Fruit fly (Drosophila melanogaster) whole organism, embryonic: ENCODE data around the gene Tsp97E.

Experiments
- Antp ChIP-seq: fragments of 200-800 bp; sonication (Bioruptor generic); optimal IDR thresholded peaks from 3 replicates; lab custom pipeline; 2016; ENCODE audit warnings: missing biosample characterization, missing genetic modification characterization
- Awh ChIP-seq: fragments of 200-800 bp; sonication (Bioruptor generic); IDR thresholded peaks from 2 replicates; pipeline ENCODE4, ENCODE4 v1.3.6; 2022; ENCODE audit warnings: missing biosample characterization, missing genetic modification characterization
- Bgb ChIP-seq: fragments of 200-800 bp; sonication (Bioruptor generic); IDR thresholded peaks from 2 replicates; pipeline ENCODE4 v1.3.6; 2022; ENCODE audit warnings: missing biosample characterization, missing genetic modification characterization; ENCODE audit not compliant: partially characterized antibody
- Bteb2 ChIP-seq: fragments of 200-800 bp; sonication (Bioruptor generic); optimal IDR thresholded peaks from 2 replicates; lab custom pipeline; 2016; ENCODE audit warnings: missing biosample characterization, missing genetic modification characterization
- C15 ChIP-seq: fragments of 200-800 bp; sonication (Bioruptor generic); IDR thresholded peaks from 3 replicates; pipeline ENCODE4 v1.3.6; 2022; ENCODE audit warnings: missing biosample characterization, missing genetic modification characterization
- CG10267 ChIP-seq: fragments of 200-800 bp; sonication (Bioruptor generic); optimal IDR thresholded peaks from 2 replicates; lab custom pipeline; 2018; ENCODE audit warnings: missing biosample characterization, mild to moderate bottlenecking, missing genetic modification characterization, moderate library complexity
- CG10274 ChIP-seq: fragments of 200-800 bp; sonication (Bioruptor generic); optimal IDR thresholded peaks from 3 replicates; lab custom pipeline; 2017; ENCODE audit warnings: missing biosample characterization, mild to moderate bottlenecking, missing genetic modification characterization
- CG11085 ChIP-seq: fragments of 200-800 bp; sonication (Bioruptor generic); IDR thresholded peaks from 2 replicates; pipeline ENCODE4 v1.3.6; 2022; ENCODE audit warnings: missing biosample characterization, missing genetic modification characterization
- CG12155 ChIP-seq: fragments of 200-800 bp; sonication (Bioruptor generic); optimal IDR thresholded peaks from 3 replicates; lab custom pipeline; 2016; ENCODE audit warnings: missing biosample characterization, missing genetic modification characterization
- CG12744 ChIP-seq: fragments of 200-800 bp; sonication (Bioruptor generic); optimal IDR thresholded peaks from 2 replicates; lab custom pipeline; 2016; ENCODE audit warnings: missing biosample characterization, missing genetic modification characterization
- CG12942 ChIP-seq: fragments of 200-800 bp; sonication (Bioruptor generic); optimal IDR thresholded peaks from 3 replicates; lab custom pipeline; 2016; ENCODE audit warnings: missing biosample characterization, missing genetic modification characterization
- CG13287 ChIP-seq: fragments of 200-800 bp; sonication (Bioruptor generic); IDR thresholded peaks from 2 replicates; pipeline ENCODE4 v1.3.6; 2022; ENCODE audit warnings: missing biosample characterization, missing genetic modification characterization; ENCODE audit not compliant: partially characterized antibody
- CG13424 ChIP-seq: fragments of 200-800 bp; sonication (Bioruptor generic); optimal IDR thresholded peaks from 2 replicates; lab custom pipeline; 2019; ENCODE audit warnings: missing biosample characterization, mild to moderate bottlenecking, missing genetic modification characterization, moderate library complexity
- CG14050 ChIP-seq: fragments of 200-800 bp; sonication (Bioruptor generic); IDR thresholded peaks from 3 replicates; pipeline ENCODE4 v1.3.6; 2022; ENCODE audit warnings: missing biosample characterization, missing genetic modification characterization
- CG15269 ChIP-seq: fragments of 200-800 bp; sonication (Bioruptor generic); optimal IDR thresholded peaks from 2 replicates; lab custom pipeline; 2018; ENCODE audit warnings: missing biosample characterization, mild to moderate bottlenecking, missing genetic modification characterization, moderate library complexity
- CG1832 ChIP-seq: fragments of 200-800 bp; sonication (Bioruptor generic); optimal IDR thresholded peaks from 2 replicates; lab custom pipeline; 2017; ENCODE audit warnings: missing biosample characterization, mild to moderate bottlenecking, missing genetic modification characterization, inconsistent platforms
- CG18599 ChIP-seq: fragments of 200-800 bp; sonication (Bioruptor generic); optimal IDR thresholded peaks from 3 replicates; lab custom pipeline; 2017; ENCODE audit warnings: missing biosample characterization, missing genetic modification characterization, mild to moderate bottlenecking, moderate library complexity, missing genetic modification reagents
- CG2199 ChIP-seq: fragments of 200-800 bp; sonication (Bioruptor generic); IDR thresholded peaks from 3 replicates; pipeline ENCODE4 v1.3.6; 2022; ENCODE audit warnings: missing biosample characterization, missing genetic modification characterization
- CG3281 ChIP-seq: fragments of 200-800 bp; sonication (Bioruptor generic); optimal IDR thresholded peaks from 3 replicates; lab custom pipeline; 2017; ENCODE audit warnings: missing biosample characterization, mild to moderate bottlenecking, missing genetic modification characterization
- CG34376 ChIP-seq: fragments of 200-800 bp; sonication (Bioruptor generic); optimal IDR thresholded peaks from 2 replicates; lab custom pipeline; 2018; ENCODE audit warnings: missing biosample characterization, mild to moderate bottlenecking, missing genetic modification characterization
- CG6175 ChIP-seq: fragments of 200-800 bp; sonication (Bioruptor generic); IDR thresholded peaks from 3 replicates; pipeline ENCODE4 v1.3.6; 2022; ENCODE audit warnings: missing biosample characterization, missing genetic modification characterization
- CG7372 ChIP-seq: fragments of 200-800 bp; sonication (Bioruptor generic); IDR thresholded peaks from 2 replicates; pipeline ENCODE4 v1.3.6; 2022; ENCODE audit warnings: missing biosample characterization, missing genetic modification characterization
- CG7745 ChIP-seq: fragments of 200-800 bp; sonication (Bioruptor generic); optimal IDR thresholded peaks from 2 replicates; lab custom pipeline; 2018; ENCODE audit warnings: missing biosample characterization, mild to moderate bottlenecking, missing genetic modification characterization, moderate library complexity
- CG8281 ChIP-seq: fragments of 200-800 bp; sonication (Bioruptor generic); optimal IDR thresholded peaks from 2 replicates; lab custom pipeline; 2018; ENCODE audit warnings: missing biosample characterization, mild to moderate bottlenecking, missing genetic modification characterization, moderate library complexity
- CG8765 ChIP-seq: fragments of 200-800 bp; sonication (Bioruptor generic); IDR thresholded peaks from 2 replicates; pipeline ENCODE4 v1.3.6; 2022; ENCODE audit warnings: missing biosample characterization, missing genetic modification characterization
- CG8944 ChIP-seq: fragments of 200-800 bp; sonication (Bioruptor generic); optimal IDR thresholded peaks from 3 replicates; lab custom pipeline; 2016; ENCODE audit warnings: missing biosample characterization, missing genetic modification characterization
- Deaf1 ChIP-seq: fragments of 200-800 bp; optimal IDR thresholded peaks from 3 replicates; lab custom pipeline; 2019; ENCODE audit warnings: missing biosample characterization, mild to moderate bottlenecking, missing genetic modification characterization, moderate library complexity
- Dek ChIP-seq: fragments of 200-800 bp; sonication (Bioruptor generic); optimal IDR thresholded peaks from 3 replicates; lab custom pipeline; 2019; ENCODE audit warnings: missing biosample characterization, mild to moderate bottlenecking, missing genetic modification characterization, moderate library complexity
- ERR ChIP-seq: fragments of 200-800 bp; sonication (Bioruptor generic); optimal IDR thresholded peaks from 2 replicates; lab custom pipeline; 2016; ENCODE audit warnings: missing biosample characterization, missing genetic modification characterization
- Ets97D ChIP-seq: fragments of 200-800 bp; sonication (Bioruptor generic); optimal IDR thresholded peaks from 3 replicates; lab custom pipeline; 2016; ENCODE audit warnings: missing biosample characterization, missing genetic modification characterization
- Fer1 ChIP-seq: fragments of 200-800 bp; sonication (Bioruptor generic); optimal IDR thresholded peaks from 2 replicates; lab custom pipeline; 2017; ENCODE audit warnings: missing biosample characterization, mild to moderate bottlenecking, missing genetic modification characterization
- HLH3B ChIP-seq: fragments of 200-800 bp; sonication (Bioruptor generic); IDR thresholded peaks from 2 replicates; pipeline ENCODE4 v1.3.6; 2022; ENCODE audit warnings: missing biosample characterization, missing genetic modification characterization
- Hr39 ChIP-seq: fragments of >200 bp; optimal IDR thresholded peaks from 2 replicates; lab custom pipeline; 2017
- Jarid2 ChIP-seq: fragments of 200-800 bp; sonication (Bioruptor generic); optimal IDR thresholded peaks from 3 replicates; lab custom pipeline; 2017; ENCODE audit warnings: mild to moderate bottlenecking, missing biosample characterization, missing genetic modification reagents, missing genetic modification characterization
- Scr ChIP-seq: fragments of 200-800 bp; sonication (Bioruptor generic); IDR thresholded peaks from 2 replicates; pipeline ENCODE4 v1.3.6; 2022; ENCODE audit warnings: missing biosample characterization, missing genetic modification characterization; ENCODE audit not compliant: partially characterized antibody
- Taf1 ChIP-seq: fragments of 200-800 bp; sonication (Bioruptor generic); IDR thresholded peaks from 2 replicates; pipeline ENCODE4 v1.3.6; 2022; ENCODE audit warnings: missing biosample characterization, missing genetic modification characterization
- az2 ChIP-seq: fragments of 200-800 bp; sonication (Bioruptor generic); optimal IDR thresholded peaks from 3 replicates; lab custom pipeline; 2016; ENCODE audit warnings: missing biosample characterization, missing genetic modification characterization
- cwo ChIP-seq: fragments of 200-800 bp; sonication (Bioruptor generic); optimal IDR thresholded peaks from 3 replicates; lab custom pipeline; 2017; ENCODE audit warnings: missing biosample characterization, missing genetic modification characterization, mild to moderate bottlenecking, moderate library complexity, missing genetic modification reagents
- da ChIP-seq: fragments of 200-800 bp; sonication (Bioruptor generic); optimal IDR thresholded peaks from 2 replicates; lab custom pipeline; 2016; ENCODE audit warnings: missing biosample characterization, missing genetic modification characterization
- danr ChIP-seq: fragments of 200-800 bp; sonication (Bioruptor generic); IDR thresholded peaks from 2 replicates; pipeline ENCODE4 v1.3.6; 2022; ENCODE audit warnings: missing biosample characterization, missing genetic modification characterization
- fd102C ChIP-seq: fragments of 200-800 bp; sonication (Bioruptor generic); optimal IDR thresholded peaks from 2 replicates; lab custom pipeline; 2018; ENCODE audit warnings: missing biosample characterization, mild to moderate bottlenecking, missing genetic modification characterization, moderate library complexity
- fd64A ChIP-seq: fragments of 200-800 bp; sonication (Bioruptor generic); optimal IDR thresholded peaks from 3 replicates; lab custom pipeline; 2018; ENCODE audit warnings: missing biosample characterization, mild to moderate bottlenecking, missing genetic modification characterization
- fd96Cb ChIP-seq: fragments of 200-800 bp; sonication (Bioruptor generic); optimal IDR thresholded peaks from 2 replicates; lab custom pipeline; 2018; ENCODE audit warnings: missing biosample characterization, mild to moderate bottlenecking, missing genetic modification characterization, moderate library complexity
- her ChIP-seq: fragments of 200-800 bp; sonication (Bioruptor generic); optimal IDR thresholded peaks from 2 replicates; lab custom pipeline; 2016; ENCODE audit warnings: missing biosample characterization, missing genetic modification characterization
- onecut ChIP-seq: fragments of 200-800 bp; sonication (Bioruptor generic); IDR thresholded peaks from 2 replicates; pipeline ENCODE4 v1.3.6; 2022; ENCODE audit warnings: missing biosample characterization, missing genetic modification characterization
- pb ChIP-seq: fragments of 200-800 bp; sonication (Bioruptor generic); optimal IDR thresholded peaks from 3 replicates; lab custom pipeline; 2016; ENCODE audit warnings: missing biosample characterization, missing genetic modification characterization
- pnt ChIP-seq: fragments of 200-800 bp; sonication (Bioruptor generic); optimal IDR thresholded peaks from 3 replicates; lab custom pipeline; 2016; ENCODE audit warnings: missing biosample characterization, missing genetic modification characterization
- sisA ChIP-seq: fragments of 200-800 bp; sonication (Bioruptor generic); IDR thresholded peaks from 2 replicates; pipeline ENCODE4 v1.3.6; 2022; ENCODE audit warnings: missing biosample characterization, missing genetic modification characterization
- so ChIP-seq: fragments of 200-800 bp; sonication (Bioruptor generic); IDR thresholded peaks from 3 replicates; pipeline ENCODE4 v1.3.6; 2022; ENCODE audit warnings: missing biosample characterization, missing genetic modification characterization
- tio ChIP-seq: fragments of 200-800 bp; sonication (Bioruptor generic); optimal IDR thresholded peaks from 2 replicates; lab custom pipeline; 2017; ENCODE audit warnings: missing biosample characterization, missing genetic modification characterization, inconsistent platforms
- toy ChIP-seq: fragments of 200-800 bp; sonication (Bioruptor generic); IDR thresholded peaks from 2 replicates; pipeline ENCODE4 v1.3.6; 2022; ENCODE audit warnings: missing biosample characterization, missing genetic modification characterization

Tsp97E gene

dm6 chr3R:26958314-26958979 lies 6.2 kb downstream of the Tsp97E start, which contains the start of gene CG6330 (continued):
- TF ChIP-seq CG12155 (GFP tag; lab: Kevin White, UChicago) (no peak), CG18599 (GFP tag; lab: Kevin White, UChicago) (peak; percentile 25), Dek (tag; lab: Kevin White, UChicago) (no peak), CG12744 (GFP tag; lab: Kevin White, UChicago) (no peak), cwo (GFP tag; lab: Kevin White, UChicago) (peak; percentile 27), CG3281 (GFP tag; lab: Kevin White, UChicago) (no peak), Bgb (peak; percentile 38; the same call in 1 of the 2 replicates), fd96Cb (no peak), Awh (GFP tag; lab: Robert Waterston, UW) (no peak), CG34376 (GFP tag; lab: Kevin White, UChicago) (no peak), C15 (GFP tag; lab: Robert Waterston, UW) (no peak), pnt (GFP tag; lab: Kevin White, UChicago) (no peak), CG8281 (tag; lab: Kevin White, UChicago) (no peak), toy (GFP tag; lab: Robert Waterston, UW) (no peak), Deaf1 (tag; lab: Kevin White, UChicago) (peak; percentile 54), fd64A (GFP tag; lab: Kevin White, UChicago) (no peak), CG2199 (GFP tag; lab: Robert Waterston, UW) (no peak), CG10274 (GFP tag; lab: Kevin White, UChicago) (no peak), HLH3B (GFP tag; lab: Robert Waterston, UW) (no peak), CG11085 (GFP tag; lab: Robert Waterston, UW) (no peak), Antp (GFP tag; lab: Kevin White, UChicago) (no peak), Ets97D (GFP tag; lab: Kevin White, UChicago) (no peak), Scr (no peak), her (GFP tag; lab: Kevin White, UChicago) (no peak), fd102C (GFP tag; lab: Kevin White, UChicago) (no peak), CG8765 (GFP tag; lab: Robert Waterston, UW) (no peak), CG12942 (GFP tag; lab: Kevin White, UChicago) (no peak), danr (no peak), da (GFP tag; lab: Kevin White, UChicago) (no peak), sisA (GFP tag; lab: Robert Waterston, UW) (no peak), CG14050 (no peak), Jarid2 (GFP tag; lab: Kevin White, UChicago) (peak; percentile 14), CG13287 (GFP tag; lab: Robert Waterston, UW) (no peak), CG15269 (tag; lab: Kevin White, UChicago) (no peak), ERR (GFP tag; lab: Kevin White, UChicago) (no peak), Fer1 (GFP tag; lab: Kevin White, UChicago) (peak; percentile 32), Hr39 (lab: Kevin White, UChicago) (no peak), Bteb2 (GFP tag; lab: Kevin White, UChicago) (no peak), CG6175 (no peak), az2 (GFP tag; lab: Kevin White, UChicago) (no peak), onecut (GFP tag; lab: Robert Waterston, UW) (peak; percentile 49; the same call in 1 of the 2 replicates), Taf1 (no peak), pb (no peak), CG7372 (GFP tag; lab: Robert Waterston, UW) (peak; percentile 87), tio (GFP tag; lab: Kevin White, UChicago) (no peak), CG7745 (no peak), CG8944 (GFP tag; lab: Kevin White, UChicago) (no peak), so (GFP tag; lab: Robert Waterston, UW) (0 out of 3 replicates have a peak, but pooled peaks have one; percentile 27), CG13424 (tag; lab: Kevin White, UChicago) (no peak), CG1832 (GFP tag; lab: Kevin White, UChicago) (no peak), CG10267 (tag; lab: Kevin White, UChicago) (no peak)
